Worm (Caenorhabditis elegans) whole organism, L2 larva: ENCODE data around the gene slo-1.

ENCODE experiments used
- C34F6.9 ChIP-seq: fragments of 150-350 bp; optimal IDR thresholded peaks from 2 replicates; lab custom pipeline; 2014; ENCODE audit warnings: missing biosample characterization, missing genetic modification characterization
- F13H6.1 ChIP-seq: sonication (generic microtip); optimal IDR thresholded peaks from 2 replicates; lab custom pipeline; 2016; ENCODE audit warnings: missing genetic modification characterization, missing compliant biosample characterization
- R02D3.7 ChIP-seq: fragments of 150-350 bp; optimal IDR thresholded peaks from 2 replicates; lab custom pipeline; 2014; ENCODE audit warnings: missing biosample characterization, missing genetic modification characterization
- alr-1 ChIP-seq: fragments of 150-350 bp; optimal IDR thresholded peaks from 2 replicates; lab custom pipeline; 2014; ENCODE audit warnings: missing biosample characterization, missing genetic modification characterization
- aly-2 ChIP-seq: fragments of 150-350 bp; optimal IDR thresholded peaks from 2 replicates; lab custom pipeline; 2014; ENCODE audit warnings: missing biosample characterization, missing genetic modification characterization
- ama-1 ChIP-seq: fragments of 150-350 bp; optimal IDR thresholded peaks from 2 replicates; lab custom pipeline; 2018; ENCODE audit warnings: inconsistent platforms
- blmp-1 ChIP-seq: sonication (generic microtip); optimal IDR thresholded peaks from 2 replicates; lab custom pipeline; 2017; ENCODE audit warnings: missing genetic modification characterization, mild to moderate bottlenecking, missing compliant biosample characterization, antibody characterized with exemption, moderate library complexity; ENCODE audit not compliant: insufficient read depth
- ceh-16 ChIP-seq: fragments of 150-350 bp; optimal IDR thresholded peaks from 2 replicates; lab custom pipeline; 2014; ENCODE audit warnings: missing biosample characterization, missing genetic modification characterization
- ceh-82 ChIP-seq: fragments of 150-350 bp; optimal IDR thresholded peaks from 2 replicates; lab custom pipeline; 2014; ENCODE audit warnings: missing biosample characterization, missing genetic modification characterization
- egl-27 ChIP-seq: sonication (generic microtip); optimal IDR thresholded peaks from 3 replicates; lab custom pipeline; 2017; ENCODE audit warnings: missing biosample characterization, missing genetic modification reagents, missing genetic modification characterization
- elt-1 ChIP-seq: fragments of 150-350 bp; optimal IDR thresholded peaks from 2 replicates; lab custom pipeline; 2014; ENCODE audit warnings: missing biosample characterization, missing genetic modification characterization
- elt-3 ChIP-seq: sonication (generic microtip); optimal IDR thresholded peaks from 2 replicates; lab custom pipeline; 2017; ENCODE audit warnings: missing biosample characterization, missing genetic modification characterization
- fos-1 ChIP-seq: fragments of 150-350 bp; optimal IDR thresholded peaks from 2 replicates; lab custom pipeline; 2014; ENCODE audit warnings: missing biosample characterization, missing genetic modification characterization
- gmeb-1 ChIP-seq: fragments of 150-350 bp; optimal IDR thresholded peaks from 2 replicates; lab custom pipeline; 2014; ENCODE audit warnings: missing biosample characterization, missing genetic modification characterization
- lin-11 ChIP-seq: fragments of 150-350 bp; sonication (generic microtip); optimal IDR thresholded peaks from 2 replicates; lab custom pipeline; 2014; ENCODE audit warnings: missing biosample characterization, missing genetic modification characterization, inconsistent platforms, mixed read lengths
- lin-13 ChIP-seq: fragments of 150-350 bp; optimal IDR thresholded peaks from 2 replicates; lab custom pipeline; 2014; ENCODE audit warnings: missing biosample characterization, missing genetic modification reagents, missing genetic modification characterization
- lin-39 ChIP-seq: fragments of 150-350 bp; optimal IDR thresholded peaks from 2 replicates; lab custom pipeline; 2014; ENCODE audit warnings: missing biosample characterization, missing genetic modification reagents, missing genetic modification characterization
- lsy-2 ChIP-seq, 2 experiments: fragments of 150-350 bp in 1 of 2; sonication (generic microtip) in 1 of 2; optimal IDR thresholded peaks; 2 replicates each; lab custom pipeline; 2014 to 2017; ENCODE audit warnings: missing biosample characterization in 2 of 2, missing genetic modification characterization in 2 of 2
- mab-5 ChIP-seq: fragments of 150-350 bp; optimal IDR thresholded peaks from 2 replicates; lab custom pipeline; 2014; ENCODE audit warnings: missing biosample characterization, missing genetic modification characterization
- mbf-1 ChIP-seq: sonication (generic microtip); optimal IDR thresholded peaks from 2 replicates; lab custom pipeline; 2017; ENCODE audit warnings: missing biosample characterization, missing genetic modification characterization
- mdl-1 ChIP-seq, 2 experiments: fragments of 150-350 bp in 1 of 2; sonication (generic microtip) in 1 of 2; optimal IDR thresholded peaks; 2 replicates each; lab custom pipeline; 2017; ENCODE audit warnings: missing biosample characterization in 2 of 2, missing genetic modification characterization in 2 of 2
- nhr-11 ChIP-seq: fragments of 150-350 bp; optimal IDR thresholded peaks from 2 replicates; lab custom pipeline; 2014; ENCODE audit warnings: missing biosample characterization, missing genetic modification characterization
- nhr-12 ChIP-seq: fragments of 150-350 bp; optimal IDR thresholded peaks from 2 replicates; lab custom pipeline; 2014; ENCODE audit warnings: missing biosample characterization, missing genetic modification characterization
- nhr-129 ChIP-seq: fragments of 150-350 bp; optimal IDR thresholded peaks from 2 replicates; lab custom pipeline; 2014; ENCODE audit warnings: missing biosample characterization, missing genetic modification characterization
- nhr-21 ChIP-seq: fragments of 150-350 bp; optimal IDR thresholded peaks from 2 replicates; lab custom pipeline; 2014; ENCODE audit warnings: missing biosample characterization, missing genetic modification characterization
- nhr-23 ChIP-seq: fragments of 150-350 bp; optimal IDR thresholded peaks from 2 replicates; lab custom pipeline; 2014; ENCODE audit warnings: missing biosample characterization, missing genetic modification reagents, missing genetic modification characterization
- nhr-25 ChIP-seq: fragments of 150-350 bp; sonication (generic microtip); optimal IDR thresholded peaks from 3 replicates; lab custom pipeline; 2014; ENCODE audit warnings: missing biosample characterization, missing genetic modification characterization
- nhr-6 ChIP-seq: fragments of 150-350 bp; optimal IDR thresholded peaks from 2 replicates; lab custom pipeline; 2014; ENCODE audit warnings: missing biosample characterization, missing genetic modification characterization
- sem-4 ChIP-seq: fragments of 150-350 bp; optimal IDR thresholded peaks from 2 replicates; lab custom pipeline; 2014; ENCODE audit warnings: missing biosample characterization, missing genetic modification reagents, missing genetic modification characterization
- sma-3 ChIP-seq: sonication (generic microtip); optimal IDR thresholded peaks from 2 replicates; lab custom pipeline; 2016; ENCODE audit warnings: missing genetic modification reagents, missing genetic modification characterization, missing compliant biosample characterization
- sma-9 ChIP-seq, 2 experiments: fragments of 150-350 bp in 1 of 2; sonication (generic microtip) in 1 of 2; optimal IDR thresholded peaks; 2 replicates each; lab custom pipeline; 2014 to 2016; ENCODE audit warnings: missing genetic modification characterization in 2 of 2, mild to moderate bottlenecking in 1 of 2, missing biosample characterization in 1 of 2, missing compliant biosample characterization in 1 of 2, missing genetic modification reagents in 1 of 2, moderate library complexity in 1 of 2
- snpc-4 ChIP-seq: fragments of 150-350 bp; optimal IDR thresholded peaks from 2 replicates; lab custom pipeline; 2014; ENCODE audit warnings: missing biosample characterization, missing genetic modification characterization
- unc-39 ChIP-seq: fragments of 150-350 bp; optimal IDR thresholded peaks from 2 replicates; lab custom pipeline; 2014; ENCODE audit warnings: missing biosample characterization, missing genetic modification characterization
- unc-55 ChIP-seq: fragments of 150-350 bp; sonication (generic microtip); optimal IDR thresholded peaks from 3 replicates; lab custom pipeline; 2014; ENCODE audit warnings: missing biosample characterization, missing genetic modification reagents, missing genetic modification characterization
- ztf-11 ChIP-seq: sonication (generic microtip); optimal IDR thresholded peaks from 2 replicates; lab custom pipeline; 2017; ENCODE audit warnings: missing biosample characterization, missing genetic modification characterization
- ztf-4 ChIP-seq: fragments of 150-350 bp; optimal IDR thresholded peaks from 2 replicates; lab custom pipeline; 2014; ENCODE audit warnings: missing biosample characterization, missing genetic modification characterization

slo-1 gene

ce11 chrV:18511847-18512246 lies 19.8 kb downstream of the slo-1 start:
- TF ChIP-seq elt-3 (no peak), gmeb-1 (no peak), blmp-1 (no peak)

- TF ChIP-seq alr-1 (tag; lab: Kevin White, UChicago) = no peak
- TF ChIP-seq fos-1 (tag; lab: Kevin White, UChicago) = peak; percentile 52
- TF ChIP-seq nhr-25 (tag; lab: Kevin White, UChicago) = no peak
Observed at ce11 chrV:18516496-18516895, 24.4 kb downstream of the slo-1 start, which contains the start of gene hmit-1.1. TSS of gene hmit-1.1 (plus strand) at chrV:18516789.

ce11 chrV:18524460-18524859 lies 32.4 kb downstream of the slo-1 start, which contains the start of gene hmit-1.2:
TSS of gene hmit-1.2 (plus strand) at chrV:18524760.
- TF ChIP-seq unc-55 = no peak
- TF ChIP-seq lsy-2 (tag; optimal IDR thresholded peaks at IDR 0.05; lab: Kevin White, UChicago) = no peak
- TF ChIP-seq ztf-4 (tag; lab: Kevin White, UChicago) = no peak
- TF ChIP-seq mbf-1 (tag; lab: Kevin White, UChicago) = no peak
- TF ChIP-seq ceh-82 (tag; lab: Kevin White, UChicago) = no peak
- no peak for TF ChIP-seq unc-39 (tag; lab: Kevin White, UChicago)
- no peak for TF ChIP-seq nhr-6 (tag; lab: Kevin White, UChicago)
- no peak for TF ChIP-seq ceh-16
- no peak for TF ChIP-seq lin-13
- no peak for TF ChIP-seq F13H6.1 (tag; lab: Kevin White, UChicago)
- no peak for TF ChIP-seq nhr-21 (tag; lab: Kevin White, UChicago)
- no peak for TF ChIP-seq nhr-12 (tag; lab: Kevin White, UChicago)
- TF ChIP-seq mab-5 (tag; lab: Kevin White, UChicago) = no peak

ce11 chrV:18533606-18534005 lies 41.5 kb downstream of the slo-1 start, which contains the start of gene ints-5:
TSS of gene ints-5 (plus strand) at chrV:18533953.
- TF ChIP-seq nhr-6 (tag; lab: Kevin White, UChicago) (peak; percentile 17), gmeb-1 (peak; percentile 63), mdl-1 (tag; optimal IDR thresholded peaks at IDR 0.05; lab: Kevin White, UChicago) (no peak), unc-55 (peak; percentile 71), egl-27 (tag; lab: Kevin White, UChicago) (no peak), lsy-2 (tag; optimal IDR thresholded peaks at IDR 0.05; lab: Kevin White, UChicago) (peak; percentile 20 to 70), ztf-11 (tag; lab: Kevin White, UChicago) (no peak), lin-11 (peak; percentile 27), snpc-4 (tag; lab: Kevin White, UChicago) (peak; percentile 42), F13H6.1 (tag; lab: Kevin White, UChicago) (peak; percentile 2), nhr-21 (tag; lab: Kevin White, UChicago) (peak; percentile 6), nhr-12 (tag; lab: Kevin White, UChicago) (no peak), C34F6.9 (peak; percentile 61), ama-1 (no peak), sma-3 (GFP tag; lab: Kevin White, UChicago) (peak; percentile 45), lin-13 (peak; percentile 61), nhr-129 (tag; lab: Kevin White, UChicago) (peak; percentile 30), sma-9 (GFP tag; optimal IDR thresholded peaks at IDR 0.05; lab: Kevin White, UChicago) (no peak), sma-9 (tag; optimal IDR thresholded peaks at IDR 0.05; lab: Kevin White, UChicago) (no peak), R02D3.7 (tag; lab: Kevin White, UChicago) (peak; percentile 65)
- TF ChIP-seq, all 48 proteins: peak for 13

ce11 chrV:18536015-18536414 lies 44.0 kb downstream of the slo-1 start:
- TF ChIP-seq lin-11 (no peak), unc-39 (tag; lab: Kevin White, UChicago) (no peak), nhr-25 (tag; lab: Kevin White, UChicago) (no peak), nhr-11 (no peak), sem-4 (tag; lab: Kevin White, UChicago) (no peak), elt-1 (tag; lab: Kevin White, UChicago) (no peak)

- TF ChIP-seq nhr-23 (tag; lab: Kevin White, UChicago) (no peak), aly-2 (tag; lab: Kevin White, UChicago) (no peak), lin-39 (tag; lab: Kevin White, UChicago) (no peak)
Observed at ce11 chrV:18553750-18554149, 61.7 kb downstream of the slo-1 start, which contains the start of gene Y51A2D.8. TSS of gene Y51A2D.8 (minus strand) at chrV:18553850.
